Fruit fly (Drosophila melanogaster): ENCODE results near the gene CG3337.

The CG3337 gene

DNA sequence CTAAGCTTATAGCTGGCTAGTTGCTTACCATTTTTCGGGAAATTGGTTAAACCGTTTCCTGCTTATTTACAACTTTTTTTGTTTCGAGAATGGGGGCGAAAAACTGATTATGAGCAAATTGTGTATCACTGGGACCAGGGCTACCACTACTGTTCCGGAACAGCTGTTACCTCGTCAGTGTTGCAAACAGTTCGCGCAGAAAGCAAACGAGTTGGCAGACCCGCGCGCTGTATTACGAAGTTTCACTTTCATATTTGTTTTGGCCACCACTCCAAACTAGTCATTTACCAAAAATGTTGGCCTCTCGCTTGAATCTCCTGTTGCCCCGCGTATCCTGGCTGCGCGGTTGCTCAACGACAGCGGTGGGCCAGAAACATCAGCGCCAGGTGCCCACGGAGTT is 46.5 kb upstream of the CG3337 start, which contains the start of the genes AP-2sigma and Idi (continued):
- TF ChIP-seq Dfd (GFP tag; optimal IDR thresholded peaks at IDR 0.05): no peak

DNA sequence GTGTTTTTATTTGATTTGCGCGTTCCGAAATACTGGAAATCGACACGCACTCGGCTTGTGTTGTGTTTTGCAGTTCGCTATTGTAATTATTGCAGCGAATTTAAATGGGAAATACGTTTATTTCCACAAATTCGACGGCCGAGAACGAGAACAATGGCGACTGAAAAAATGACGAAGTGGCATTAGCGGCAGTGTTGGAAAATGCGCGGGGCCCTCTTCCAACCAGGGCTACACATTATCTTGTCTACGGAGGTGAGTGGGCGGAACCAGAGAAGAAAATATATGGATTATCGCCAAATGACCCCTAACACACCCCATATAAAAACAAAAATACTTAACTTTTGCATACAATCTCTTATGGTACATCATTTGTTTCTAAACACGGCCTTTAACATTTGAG is 45.5 kb upstream of the CG3337 start, which contains the start of gene Rab1:
Gene Rab1, minus strand, starts transcription at position 188 of the 400 bp plus-strand sequence.
- peak; percentile 52 for TF ChIP-seq woc (GFP tag; optimal IDR thresholded peaks at IDR 0.05)
- peak; percentile 11 for TF ChIP-seq Myc (optimal IDR thresholded peaks at IDR 0.05)
- TF ChIP-seq foxo (GFP tag; optimal IDR thresholded peaks at IDR 0.05): peak in 1 of 2 experiments; percentile 61
- TF ChIP-seq Vsx2 (GFP tag; optimal IDR thresholded peaks at IDR 0.05; ENCODE audit: partially characterized antibody): no peak
- TF ChIP-seq h (GFP tag; optimal IDR thresholded peaks at IDR 0.05): peak; percentile 75
- TF ChIP-seq Hr83 (GFP tag; optimal IDR thresholded peaks at IDR 0.05; ENCODE audit: poor library complexity, severe bottlenecking): peak; percentile 90
- TF ChIP-seq br (GFP tag; optimal IDR thresholded peaks at IDR 0.05): peak; percentile 61
- TF ChIP-seq OdsH (GFP tag; optimal IDR thresholded peaks at IDR 0.05): peak; percentile 51
- TF ChIP-seq Sp1 (GFP tag; optimal IDR thresholded peaks at IDR 0.05): peak; percentile 53
- TF ChIP-seq rgr (GFP tag; optimal IDR thresholded peaks at IDR 0.05): peak; percentile 81
- TF ChIP-seq brk (GFP tag; optimal IDR thresholded peaks at IDR 0.05): no peak
- peak; percentile 39 for TF ChIP-seq psq (GFP tag; optimal IDR thresholded peaks at IDR 0.05)
- peak; percentile 53 for TF ChIP-seq fru (GFP tag; optimal IDR thresholded peaks at IDR 0.05)
- no peak for TF ChIP-seq Hr78 (GFP tag; optimal IDR thresholded peaks at IDR 0.05)
- TF ChIP-seq Jra (GFP tag; optimal IDR thresholded peaks at IDR 0.05): peak; percentile 74
- no peak for TF ChIP-seq sv (GFP tag; optimal IDR thresholded peaks at IDR 0.05)
- peak; percentile 75 for TF ChIP-seq Hnf4 (GFP tag; optimal IDR thresholded peaks at IDR 0.05)
- TF ChIP-seq HLH106 (tag; optimal IDR thresholded peaks at IDR 0.05): peak; percentile 49
- TF ChIP-seq Rel (GFP tag; optimal IDR thresholded peaks at IDR 0.05): no peak
- peak; percentile 69 for TF ChIP-seq Rel (tag; optimal IDR thresholded peaks at IDR 0.05)
- TF ChIP-seq Dif (GFP tag; optimal IDR thresholded peaks at IDR 0.05; ENCODE audit: partially characterized antibody): peak; percentile 13
- peak; percentile 42 for TF ChIP-seq ey (GFP tag; optimal IDR thresholded peaks at IDR 0.05)
- no peak for TF ChIP-seq lola (GFP tag; optimal IDR thresholded peaks at IDR 0.05)
- peak; percentile 7 for TF ChIP-seq CG32264 (GFP tag; optimal IDR thresholded peaks at IDR 0.05)

DNA sequence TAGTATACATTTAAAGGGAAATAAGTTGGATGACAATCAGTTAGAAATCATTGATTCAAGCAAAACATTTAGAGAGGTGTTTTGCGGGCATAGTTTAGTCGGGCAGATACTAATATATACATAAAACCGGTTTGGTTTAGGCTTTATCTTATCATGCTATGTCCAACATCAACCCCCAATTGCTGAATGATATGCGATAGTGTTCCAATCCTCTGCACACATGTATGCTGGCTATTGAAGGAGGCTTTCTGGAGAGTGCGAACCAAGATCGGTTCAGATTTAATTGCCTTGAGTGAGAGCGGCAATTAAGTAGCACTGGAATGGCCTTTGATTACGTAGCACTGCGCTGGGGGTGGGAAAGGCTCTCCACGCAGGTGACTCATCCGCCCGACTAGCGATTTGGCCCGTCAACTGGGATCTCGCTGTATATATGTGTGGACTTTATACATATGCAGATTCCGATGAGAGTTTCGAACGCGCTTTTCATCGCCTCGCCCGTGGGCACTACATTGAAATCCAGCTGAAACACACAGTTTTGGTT is 44.7 kb upstream of the CG3337 start:
- TF ChIP-seq pan (optimal IDR thresholded peaks at IDR 0.05) (no peak), dsf (GFP tag; optimal IDR thresholded peaks at IDR 0.05; ENCODE audit: borderline replicate concordance) (no peak), Rel (GFP tag; optimal IDR thresholded peaks at IDR 0.05) (no peak), Rel (tag; optimal IDR thresholded peaks at IDR 0.05) (no peak), Myc (optimal IDR thresholded peaks at IDR 0.05) (no peak), CG9705 (GFP tag; optimal IDR thresholded peaks at IDR 0.05) (no peak), sage (GFP tag; optimal IDR thresholded peaks at IDR 0.05) (no peak)

DNA sequence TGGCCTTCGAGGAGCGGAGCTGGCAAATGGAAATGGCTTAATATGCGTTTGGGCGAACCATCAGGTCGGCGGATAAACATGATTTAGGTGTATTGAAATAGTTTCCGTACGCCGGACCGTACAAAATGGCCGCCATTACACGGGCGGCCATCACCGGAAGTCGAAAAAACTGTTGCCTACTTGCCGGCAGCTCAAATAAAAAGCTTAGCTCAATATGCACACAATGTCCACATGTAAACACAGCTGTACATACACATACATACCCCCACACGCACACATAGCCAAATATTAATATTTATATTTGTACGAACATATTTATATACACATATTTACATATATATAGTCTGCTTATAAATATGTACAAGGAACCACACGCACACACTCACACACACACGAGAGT is 39.8 kb upstream of the CG3337 start:
- no peak for TF ChIP-seq Vsx2 (GFP tag; optimal IDR thresholded peaks at IDR 0.05; ENCODE audit: partially characterized antibody)
- peak; percentile 19 for TF ChIP-seq Hr83 (GFP tag; optimal IDR thresholded peaks at IDR 0.05; ENCODE audit: poor library complexity, severe bottlenecking)
- no peak for TF ChIP-seq Abd-B (GFP tag; optimal IDR thresholded peaks at IDR 0.05)
- TF ChIP-seq rgr (GFP tag; optimal IDR thresholded peaks at IDR 0.05): peak; percentile 25
- TF ChIP-seq CG32264 (GFP tag; optimal IDR thresholded peaks at IDR 0.05): no peak
- no peak for TF ChIP-seq N (GFP tag; optimal IDR thresholded peaks at IDR 0.05)
- no peak for TF ChIP-seq brk (GFP tag; optimal IDR thresholded peaks at IDR 0.05)

- TF ChIP-seq Rel (GFP tag; optimal IDR thresholded peaks at IDR 0.05): no peak
- TF ChIP-seq Rel (tag; optimal IDR thresholded peaks at IDR 0.05): no peak
- TF ChIP-seq Dfd (GFP tag; optimal IDR thresholded peaks at IDR 0.05): no peak
- TF ChIP-seq sage (GFP tag; optimal IDR thresholded peaks at IDR 0.05): no peak
- no peak for TF ChIP-seq ey (GFP tag; optimal IDR thresholded peaks at IDR 0.05)
- peak; percentile 7 for TF ChIP-seq brk (GFP tag; optimal IDR thresholded peaks at IDR 0.05)
- TF ChIP-seq usp (GFP tag; optimal IDR thresholded peaks at IDR 0.05): no peak
- no peak for TF ChIP-seq Myc (optimal IDR thresholded peaks at IDR 0.05)
- no peak for TF ChIP-seq lola (GFP tag; optimal IDR thresholded peaks at IDR 0.05)
- peak; percentile 50 for TF ChIP-seq OdsH (GFP tag; optimal IDR thresholded peaks at IDR 0.05)
- TF ChIP-seq Hr83 (GFP tag; optimal IDR thresholded peaks at IDR 0.05; ENCODE audit: poor library complexity, severe bottlenecking): peak; percentile 86
- TF ChIP-seq tai (GFP tag; optimal IDR thresholded peaks at IDR 0.05): no peak
- no peak for TF ChIP-seq dsf (GFP tag; optimal IDR thresholded peaks at IDR 0.05; ENCODE audit: borderline replicate concordance)
- no peak for TF ChIP-seq foxo (GFP tag; optimal IDR thresholded peaks at IDR 0.05)
- no peak for TF ChIP-seq Dif (GFP tag; optimal IDR thresholded peaks at IDR 0.05; ENCODE audit: partially characterized antibody)
- TF ChIP-seq br (GFP tag; optimal IDR thresholded peaks at IDR 0.05): no peak
- peak; percentile 76 for TF ChIP-seq h (GFP tag; optimal IDR thresholded peaks at IDR 0.05)
- peak; percentile 73 for TF ChIP-seq rgr (GFP tag; optimal IDR thresholded peaks at IDR 0.05)
- no peak for TF ChIP-seq Hr78 (GFP tag; optimal IDR thresholded peaks at IDR 0.05)
- peak; percentile 8 for TF ChIP-seq Sp1 (GFP tag; optimal IDR thresholded peaks at IDR 0.05)
- no peak for TF ChIP-seq pan (optimal IDR thresholded peaks at IDR 0.05)
These were observed 37.4 kb upstream of the CG3337 start for dm6 chr3R:21260795-21261194.
